Worm (Caenorhabditis elegans): Measurements from ENCODE around the gene srg-47.

Gene srg-47

ce11 chrV:14556187-14556586, at the start of gene srg-47:
Gene srg-47 (minus strand): TSS chrV:14556287.
- no peak for TF ChIP-seq fkh-10 (GFP tag; optimal IDR thresholded peaks at IDR 0.05)
- TF ChIP-seq nhr-232 (tag; optimal IDR thresholded peaks at IDR 0.05), result no peak
- TF ChIP-seq unc-86 (tag; optimal IDR thresholded peaks at IDR 0.05), result no peak
- no peak for TF ChIP-seq hlh-15 (tag; optimal IDR thresholded peaks at IDR 0.05)
- no peak for TF ChIP-seq ahr-1 (tag; optimal IDR thresholded peaks at IDR 0.05)
- TF ChIP-seq T23F11.4 (GFP tag; optimal IDR thresholded peaks at IDR 0.05), result no peak
- TF ChIP-seq ceh-30 (tag; optimal IDR thresholded peaks at IDR 0.05), result no peak
- no peak for TF ChIP-seq zip-5 (tag; optimal IDR thresholded peaks at IDR 0.05)
- no peak for TF ChIP-seq sox-2 (GFP tag; IDR thresholded peaks at IDR 0.05)
- no peak for TF ChIP-seq ceh-34 (tag; optimal IDR thresholded peaks at IDR 0.05)
- no peak for TF ChIP-seq odd-2 (tag; optimal IDR thresholded peaks at IDR 0.05)
- TF ChIP-seq dmd-4 (tag; optimal IDR thresholded peaks at IDR 0.05; ENCODE audit: borderline replicate concordance), result no peak

ce11 chrV:14603755-14604154, 47.7 kb upstream of the srg-47 start:
- TF ChIP-seq hlh-13 (GFP tag; optimal IDR thresholded peaks at IDR 0.05) (no peak), che-1 (tag; optimal IDR thresholded peaks at IDR 0.05) (no peak), ceh-19 (GFP tag; optimal IDR thresholded peaks at IDR 0.05) (no peak), tbx-2 (tag; optimal IDR thresholded peaks at IDR 0.05) (no peak)

DNA sequence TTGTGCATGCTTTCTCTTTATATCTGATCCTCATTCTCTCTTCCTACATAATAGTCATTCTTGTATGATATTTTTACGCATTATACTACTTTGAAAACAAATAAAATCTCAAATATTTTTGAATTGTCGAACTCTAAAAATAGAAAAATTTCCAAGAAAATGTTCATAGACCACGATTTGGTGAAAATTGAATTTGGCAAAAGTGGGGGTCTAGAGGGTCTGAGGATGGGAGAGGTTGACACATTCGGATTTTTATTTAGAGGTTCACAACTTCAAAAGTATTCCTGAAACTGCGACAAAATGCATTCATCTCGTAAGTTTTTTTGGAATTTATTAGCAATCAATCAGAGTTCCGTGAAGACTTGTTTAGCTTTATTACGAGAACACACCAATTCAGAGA, 43.9 kb upstream of the srg-47 start, which contains the start of gene glb-22:
glb-22 (plus strand) TSS at position 301 of the 400 bp plus-strand sequence.
- no peak for TF ChIP-seq eyg-1 (tag; optimal IDR thresholded peaks at IDR 0.05)

ce11 chrV:14597681-14598184, 41.6 kb upstream of the srg-47 start, which contains the start of gene R11H6.2:
Gene R11H6.2 (plus strand): TSS chrV:14598006.
- TF ChIP-seq Y22D7AL.16 (tag; optimal IDR thresholded peaks at IDR 0.05) (no peak), tbx-7 (tag; optimal IDR thresholded peaks at IDR 0.05) (no peak), syd-9 (tag; optimal IDR thresholded peaks at IDR 0.05) (no peak), elt-2 (tag; optimal IDR thresholded peaks at IDR 0.05) (no peak), hlh-15 (tag; optimal IDR thresholded peaks at IDR 0.05) (no peak), sdc-2 (tag; optimal IDR thresholded peaks at IDR 0.05) (no peak), ceh-6 (GFP tag; optimal IDR thresholded peaks at IDR 0.05) (no peak), K02D7.2 (tag; optimal IDR thresholded peaks at IDR 0.05) (no peak), eyg-1 (tag; optimal IDR thresholded peaks at IDR 0.05) (no peak), T23F11.4 (GFP tag; optimal IDR thresholded peaks at IDR 0.05) (no peak)

ce11 chrV:14597005-14597680, 41.1 kb upstream of the srg-47 start, which contains the start of gene pes-9:
Gene pes-9 (minus strand): TSS chrV:14597034.
- no peak for TF ChIP-seq ceh-2 (tag; optimal IDR thresholded peaks at IDR 0.05)
- no peak for TF ChIP-seq lin-11 (tag; optimal IDR thresholded peaks at IDR 0.05)
- TF ChIP-seq lim-6 (tag; optimal IDR thresholded peaks at IDR 0.05), result no peak
- TF ChIP-seq elt-2 (tag; optimal IDR thresholded peaks at IDR 0.05), result no peak
- no peak for TF ChIP-seq tbx-7 (tag; optimal IDR thresholded peaks at IDR 0.05)
- TF ChIP-seq ceh-9 (tag; optimal IDR thresholded peaks at IDR 0.05), result no peak
- TF ChIP-seq pax-1 (tag; optimal IDR thresholded peaks at IDR 0.05), result no peak
- TF ChIP-seq ceh-6 (GFP tag; optimal IDR thresholded peaks at IDR 0.05), result no peak
- no peak for TF ChIP-seq mec-3 (tag; optimal IDR thresholded peaks at IDR 0.05; ENCODE audit: borderline replicate concordance)
- TF ChIP-seq T23F11.4 (GFP tag; optimal IDR thresholded peaks at IDR 0.05), result no peak
- no peak for TF ChIP-seq dmd-4 (tag; optimal IDR thresholded peaks at IDR 0.05; ENCODE audit: borderline replicate concordance)

DNA sequence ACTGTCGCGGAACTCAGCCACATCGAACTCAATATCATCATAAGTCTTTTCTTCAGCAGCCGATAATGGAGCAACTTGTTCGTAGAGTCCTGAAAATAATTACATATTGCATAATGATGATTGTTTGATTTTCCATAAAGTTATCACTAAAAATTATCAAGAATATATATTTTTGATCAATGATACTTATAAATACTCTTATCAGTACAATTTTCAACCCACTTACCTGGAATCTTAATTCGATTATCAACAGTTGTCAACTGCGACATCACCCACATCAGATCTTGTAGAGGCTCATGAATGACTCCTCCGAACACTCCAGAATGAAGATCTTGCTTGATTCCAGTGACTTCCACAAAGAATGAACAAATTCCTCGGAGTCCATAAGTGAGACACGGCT, 39.9 kb upstream of the srg-47 start:
- no peak for TF ChIP-seq rnt-1 (tag; optimal IDR thresholded peaks at IDR 0.05)
- no peak for TF ChIP-seq unc-3 (GFP tag; conservative IDR thresholded peaks at IDR 0.05)
- no peak for TF ChIP-seq unc-3 (tag; optimal IDR thresholded peaks at IDR 0.05)
- TF ChIP-seq elt-2 (tag; optimal IDR thresholded peaks at IDR 0.05), result peak; percentile 12
- TF ChIP-seq mec-3 (tag; optimal IDR thresholded peaks at IDR 0.05; ENCODE audit: borderline replicate concordance), result no peak
- TF ChIP-seq hlh-13 (GFP tag; optimal IDR thresholded peaks at IDR 0.05), result no peak

All from whole organism, late embryonic.